Fruit fly (Drosophila melanogaster) whole organism, embryonic: ENCODE data around the gene G6P.

Source experiments
- Antp ChIP-seq: fragments of 200-800 bp; sonication (Bioruptor generic); optimal IDR thresholded peaks from 3 replicates; lab custom pipeline; 2016; ENCODE audit warnings: missing biosample characterization, missing genetic modification characterization
- Atf3 ChIP-seq: fragments of 200-800 bp; sonication (Bioruptor generic); optimal IDR thresholded peaks from 3 replicates; lab custom pipeline; 2016; ENCODE audit warnings: missing biosample characterization, missing genetic modification characterization
- BtbVII ChIP-seq: fragments of 200-800 bp; sonication (Bioruptor generic); optimal IDR thresholded peaks from 3 replicates; lab custom pipeline; 2017; ENCODE audit warnings: missing biosample characterization, mild to moderate bottlenecking, missing genetic modification characterization
- CG12104 ChIP-seq: fragments of 200-800 bp; sonication (Bioruptor generic); optimal IDR thresholded peaks from 3 replicates; lab custom pipeline; 2016; ENCODE audit warnings: missing biosample characterization, missing genetic modification characterization
- CG12769 ChIP-seq: fragments of 200-800 bp; sonication (Bioruptor generic); optimal IDR thresholded peaks from 2 replicates; lab custom pipeline; 2019; ENCODE audit warnings: missing biosample characterization, mild to moderate bottlenecking, missing genetic modification characterization, moderate library complexity
- CG14860 ChIP-seq: fragments of 200-800 bp; sonication (Bioruptor generic); IDR thresholded peaks from 3 replicates; pipeline ENCODE4 v1.3.6; 2022; ENCODE audit warnings: missing biosample characterization, missing genetic modification characterization; ENCODE audit not compliant: partially characterized antibody
- CG16863 ChIP-seq: fragments of 200-800 bp; sonication (Bioruptor generic); optimal IDR thresholded peaks from 3 replicates; lab custom pipeline; 2016; ENCODE audit warnings: missing biosample characterization, missing genetic modification characterization
- CG17361 ChIP-seq: fragments of 200-800 bp; sonication (Bioruptor generic); IDR thresholded peaks from 3 replicates; pipeline ENCODE4 v1.3.6; 2022; ENCODE audit warnings: missing biosample characterization, missing genetic modification characterization
- CG17829 ChIP-seq: fragments of 200-800 bp; optimal IDR thresholded peaks from 2 replicates; lab custom pipeline; 2019; ENCODE audit warnings: missing biosample characterization, mild to moderate bottlenecking, missing genetic modification characterization, moderate library complexity
- CG2678 ChIP-seq: fragments of 200-800 bp; sonication (Bioruptor generic); optimal IDR thresholded peaks from 3 replicates; lab custom pipeline; 2019; ENCODE audit warnings: missing biosample characterization, mild to moderate bottlenecking, missing genetic modification characterization, moderate library complexity
- CG2889 ChIP-seq: fragments of 200-800 bp; sonication (Bioruptor generic); IDR thresholded peaks from 3 replicates; pipeline ENCODE4 v1.3.6; 2022; ENCODE audit warnings: missing biosample characterization, missing genetic modification characterization
- CG5180 ChIP-seq: fragments of 200-800 bp; sonication (Bioruptor generic); optimal IDR thresholded peaks from 3 replicates; lab custom pipeline; 2017; ENCODE audit warnings: missing biosample characterization, missing genetic modification characterization, mild to moderate bottlenecking, moderate library complexity, missing genetic modification reagents
- CG7987 ChIP-seq: fragments of 200-800 bp; sonication (Bioruptor generic); optimal IDR thresholded peaks from 2 replicates; lab custom pipeline; 2018; ENCODE audit warnings: missing biosample characterization, mild to moderate bottlenecking, missing genetic modification characterization, moderate library complexity
- CG8089 ChIP-seq: fragments of 200-800 bp; sonication (Bioruptor generic); optimal IDR thresholded peaks from 3 replicates; lab custom pipeline; 2016; ENCODE audit warnings: missing biosample characterization, missing genetic modification characterization
- Dip3 ChIP-seq: fragments of 200-800 bp; sonication (Bioruptor generic); optimal IDR thresholded peaks from 3 replicates; lab custom pipeline; 2016; ENCODE audit warnings: missing biosample characterization, missing genetic modification characterization
- Drgx ChIP-seq: fragments of 200-800 bp; sonication (Bioruptor generic); IDR thresholded peaks from 2 replicates; pipeline ENCODE4 v1.3.6; 2022; ENCODE audit warnings: missing biosample characterization, missing genetic modification characterization
- HLH4C ChIP-seq: fragments of 200-800 bp; sonication (Bioruptor generic); IDR thresholded peaks from 3 replicates; pipeline ENCODE4 v1.3.6; 2022; ENCODE audit warnings: missing biosample characterization, missing genetic modification characterization; ENCODE audit not compliant: partially characterized antibody
- Hey ChIP-seq: fragments of 200-800 bp; sonication (Bioruptor generic); optimal IDR thresholded peaks from 3 replicates; lab custom pipeline; 2018; ENCODE audit warnings: missing biosample characterization, mild to moderate bottlenecking, missing genetic modification characterization
- Hsf ChIP-seq: fragments of 200-800 bp; sonication (Bioruptor generic); optimal IDR thresholded peaks from 3 replicates; lab custom pipeline; 2016; ENCODE audit warnings: missing biosample characterization, missing genetic modification characterization
- Lhr ChIP-seq: fragments of 200-800 bp; sonication (Bioruptor generic); optimal IDR thresholded peaks from 3 replicates; lab custom pipeline; 2017; ENCODE audit warnings: mild to moderate bottlenecking, missing biosample characterization, missing genetic modification reagents, missing genetic modification characterization
- Optix ChIP-seq: fragments of 200-800 bp; sonication (Bioruptor generic); IDR thresholded peaks from 3 replicates; pipeline ENCODE4 v1.3.6; 2022; ENCODE audit warnings: missing biosample characterization, missing genetic modification characterization
- PHDP ChIP-seq: fragments of 200-800 bp; sonication (Bioruptor generic); optimal IDR thresholded peaks from 3 replicates; lab custom pipeline; 2018; ENCODE audit warnings: missing biosample characterization, mild to moderate bottlenecking, missing genetic modification characterization, moderate library complexity
- Pdp1 ChIP-seq, 2 experiments: fragments of 200-800 bp; sonication (Bioruptor generic); optimal IDR thresholded peaks; 3 replicates each; lab custom pipeline; 2016; ENCODE audit warnings: missing biosample characterization in 2 of 2, missing genetic modification characterization in 2 of 2, mild to moderate bottlenecking in 1 of 2, moderate library complexity in 1 of 2
- Scr ChIP-seq: fragments of 200-800 bp; sonication (Bioruptor generic); IDR thresholded peaks from 2 replicates; pipeline ENCODE4 v1.3.6; 2022; ENCODE audit warnings: missing biosample characterization, missing genetic modification characterization; ENCODE audit not compliant: partially characterized antibody
- Ssrp ChIP-seq: fragments of 200-800 bp; sonication (Bioruptor generic); optimal IDR thresholded peaks from 2 replicates; lab custom pipeline; 2018; ENCODE audit warnings: missing biosample characterization, mild to moderate bottlenecking, missing genetic modification characterization, moderate library complexity
- TFAM ChIP-seq: fragments of 200-800 bp; sonication (Bioruptor generic); optimal IDR thresholded peaks from 2 replicates; lab custom pipeline; 2017; ENCODE audit warnings: missing biosample characterization, missing genetic modification characterization, inconsistent platforms
- Vsx1 ChIP-seq: fragments of 200-800 bp; sonication (Bioruptor generic); optimal IDR thresholded peaks from 2 replicates; lab custom pipeline; 2017; ENCODE audit warnings: missing biosample characterization, mild to moderate bottlenecking, missing genetic modification characterization, missing genetic modification reagents
- ase ChIP-seq: fragments of 200-800 bp; sonication (Bioruptor generic); IDR thresholded peaks from 3 replicates; pipeline ENCODE4 v1.3.6; 2022; ENCODE audit warnings: missing biosample characterization, missing genetic modification characterization
- cg ChIP-seq: fragments of 200-800 bp; sonication (Bioruptor generic); optimal IDR thresholded peaks from 3 replicates; lab custom pipeline; 2019; ENCODE audit warnings: missing biosample characterization, mild to moderate bottlenecking, missing genetic modification characterization, moderate library complexity
- ci ChIP-seq: fragments of 200-800 bp; sonication (Bioruptor generic); IDR thresholded peaks from 3 replicates; pipeline ENCODE4 v1.3.6; 2022; ENCODE audit warnings: missing biosample characterization, missing genetic modification characterization
- dati ChIP-seq: fragments of 200-800 bp; sonication (Bioruptor generic); IDR thresholded peaks from 2 replicates; pipeline ENCODE4 v1.3.6; 2022; ENCODE audit warnings: missing biosample characterization, missing genetic modification characterization
- dpn ChIP-seq, 2 experiments: fragments of 200-800 bp; sonication (Bioruptor generic); optimal IDR thresholded peaks; 3 replicates each; lab custom pipeline; 2016; ENCODE audit warnings: missing biosample characterization in 2 of 2, missing genetic modification characterization in 2 of 2
- eyg ChIP-seq: fragments of 200-800 bp; sonication (Bioruptor generic); optimal IDR thresholded peaks from 3 replicates; lab custom pipeline; 2016; ENCODE audit warnings: missing biosample characterization, missing genetic modification characterization
- fd96Cb ChIP-seq: fragments of 200-800 bp; sonication (Bioruptor generic); optimal IDR thresholded peaks from 2 replicates; lab custom pipeline; 2018; ENCODE audit warnings: missing biosample characterization, mild to moderate bottlenecking, missing genetic modification characterization, moderate library complexity
- grn ChIP-seq: fragments of 200-800 bp; sonication (Bioruptor generic); optimal IDR thresholded peaks from 3 replicates; lab custom pipeline; 2017; ENCODE audit warnings: missing biosample characterization, missing genetic modification characterization
- gsb-n ChIP-seq: fragments of 200-800 bp; sonication (Bioruptor generic); optimal IDR thresholded peaks from 3 replicates; lab custom pipeline; 2018; ENCODE audit warnings: missing biosample characterization, mild to moderate bottlenecking, missing genetic modification characterization
- klu ChIP-seq: fragments of 200-800 bp; sonication (Bioruptor generic); IDR thresholded peaks from 2 replicates; pipeline ENCODE4 v1.3.6; 2022; ENCODE audit warnings: missing biosample characterization, missing genetic modification characterization
- mirr ChIP-seq: fragments of 200-800 bp; sonication (Bioruptor generic); optimal IDR thresholded peaks from 3 replicates; lab custom pipeline; 2018; ENCODE audit warnings: missing biosample characterization, mild to moderate bottlenecking, missing genetic modification characterization
- pb ChIP-seq: fragments of 200-800 bp; sonication (Bioruptor generic); optimal IDR thresholded peaks from 3 replicates; lab custom pipeline; 2016; ENCODE audit warnings: missing biosample characterization, missing genetic modification characterization
- pfk ChIP-seq: fragments of 200-800 bp; sonication (Bioruptor generic); optimal IDR thresholded peaks from 2 replicates; lab custom pipeline; 2018; ENCODE audit warnings: missing biosample characterization, mild to moderate bottlenecking, missing genetic modification characterization, moderate library complexity
- pros ChIP-seq: fragments of 200-800 bp; sonication (Bioruptor generic); optimal IDR thresholded peaks from 3 replicates; lab custom pipeline; 2019; ENCODE audit warnings: missing biosample characterization, mild to moderate bottlenecking, missing genetic modification characterization, moderate library complexity
- psq ChIP-seq: fragments of 200-800 bp; sonication (Bioruptor generic); optimal IDR thresholded peaks from 2 replicates; lab custom pipeline; 2017; ENCODE audit warnings: missing biosample characterization, missing genetic modification characterization
- run ChIP-seq: fragments of 200-800 bp; sonication (Bioruptor generic); optimal IDR thresholded peaks from 3 replicates; lab custom pipeline; 2018; ENCODE audit warnings: missing biosample characterization, mild to moderate bottlenecking, missing genetic modification characterization
- salm ChIP-seq: fragments of 200-800 bp; sonication (Bioruptor generic); optimal IDR thresholded peaks from 2 replicates; lab custom pipeline; 2018; ENCODE audit warnings: missing biosample characterization, mild to moderate bottlenecking, missing genetic modification characterization
- sens ChIP-seq: fragments of 200-800 bp; sonication (Bioruptor generic); peaks from one replicate; lab custom pipeline; 2016; ENCODE audit warnings: missing biosample characterization, missing genetic modification characterization
- sim ChIP-seq: fragments of 200-800 bp; sonication (Bioruptor generic); IDR thresholded peaks from 2 replicates; pipeline ENCODE4 v1.3.6; 2022; ENCODE audit warnings: missing biosample characterization, missing genetic modification characterization
- sna ChIP-seq: fragments of 200-800 bp; sonication (Bioruptor generic); IDR thresholded peaks from 2 replicates; pipeline ENCODE4 v1.3.6; 2022; ENCODE audit warnings: missing biosample characterization, missing genetic modification characterization; ENCODE audit not compliant: partially characterized antibody
- so ChIP-seq: fragments of 200-800 bp; sonication (Bioruptor generic); IDR thresholded peaks from 3 replicates; pipeline ENCODE4 v1.3.6; 2022; ENCODE audit warnings: missing biosample characterization, missing genetic modification characterization
- wek ChIP-seq: fragments of 200-800 bp; sonication (Bioruptor generic); optimal IDR thresholded peaks from 3 replicates; lab custom pipeline; 2018; ENCODE audit warnings: missing biosample characterization, mild to moderate bottlenecking, missing genetic modification characterization, moderate library complexity
- yki ChIP-seq: fragments of >200 bp; optimal IDR thresholded peaks from 3 replicates; lab custom pipeline; 2018

G6P gene

dm6 chr2L:2800956-2801776 is 14.4 kb downstream of the G6P start (continued):
- no peak for TF ChIP-seq CG8089 (GFP tag; lab: Kevin White, UChicago)
- TF ChIP-seq CG2889 (GFP tag; lab: Robert Waterston, UW): no peak
- peak in 1 of 2 experiments; percentile 25 for TF ChIP-seq Pdp1 (GFP tag; optimal IDR thresholded peaks at IDR 0.05; lab: Kevin White, UChicago)
- TF ChIP-seq run (tag; lab: Kevin White, UChicago): no peak
- peak; percentile 47 for TF ChIP-seq CG12769 (tag; lab: Kevin White, UChicago)
- TF ChIP-seq psq (GFP tag; lab: Kevin White, UChicago): no peak
- no peak for TF ChIP-seq Lhr
- TF ChIP-seq PHDP: no peak
- no peak for TF ChIP-seq CG17361
- no peak for TF ChIP-seq Atf3 (GFP tag; lab: Kevin White, UChicago)
- no peak for TF ChIP-seq CG16863 (GFP tag; lab: Kevin White, UChicago)
- no peak for TF ChIP-seq fd96Cb (tag; lab: Kevin White, UChicago)
- TF ChIP-seq Hey (tag; lab: Kevin White, UChicago): peak; percentile 83
- peak; percentile 34 for TF ChIP-seq Vsx1
- no peak for TF ChIP-seq dpn (GFP tag; optimal IDR thresholded peaks at IDR 0.05; lab: Kevin White, UChicago)
- TF ChIP-seq Optix (GFP tag; lab: Robert Waterston, UW): no peak
- TF ChIP-seq CG2678 (tag; lab: Kevin White, UChicago): no peak
- TF ChIP-seq CG14860 (GFP tag; lab: Robert Waterston, UW): no peak
- TF ChIP-seq sna (GFP tag; lab: Robert Waterston, UW): no peak
- peak; percentile 98 for TF ChIP-seq grn (GFP tag; lab: Kevin White, UChicago)
- no peak for TF ChIP-seq dati (GFP tag; lab: Robert Waterston, UW)
- TF ChIP-seq wek (GFP tag; lab: Kevin White, UChicago): no peak
- TF ChIP-seq CG7987 (GFP tag; lab: Kevin White, UChicago): peak; percentile 82
- TF ChIP-seq CG17829: no peak
- no peak for TF ChIP-seq eyg (GFP tag; lab: Kevin White, UChicago)
- no peak for TF ChIP-seq Ssrp (tag; lab: Kevin White, UChicago)
- no peak for TF ChIP-seq TFAM
- TF ChIP-seq gsb-n (tag; lab: Kevin White, UChicago): no peak
- no peak for TF ChIP-seq pfk (GFP tag; lab: Kevin White, UChicago)
- no peak for TF ChIP-seq Dip3 (GFP tag; lab: Kevin White, UChicago)
- TF ChIP-seq ase (GFP tag; lab: Robert Waterston, UW): no peak
- no peak for TF ChIP-seq sens
- TF ChIP-seq pros (GFP tag; lab: Kevin White, UChicago): no peak
- TF ChIP-seq mirr (GFP tag; lab: Kevin White, UChicago): peak; percentile 86
- no peak for TF ChIP-seq Scr (GFP tag; lab: Robert Waterston, UW)
- no peak for TF ChIP-seq Hsf (GFP tag; lab: Kevin White, UChicago)
- TF ChIP-seq CG5180 (GFP tag; lab: Kevin White, UChicago): peak; percentile 11
- no peak for TF ChIP-seq salm
- no peak for TF ChIP-seq Antp
- TF ChIP-seq pb: no peak
- no peak for TF ChIP-seq klu (GFP tag; lab: Robert Waterston, UW)
- no peak for TF ChIP-seq CG12104 (GFP tag; lab: Kevin White, UChicago)
- TF ChIP-seq ci (GFP tag; lab: Robert Waterston, UW): no peak
- no peak for TF ChIP-seq yki (lab: Kevin White, UChicago)
- TF ChIP-seq sim (GFP tag; lab: Robert Waterston, UW): no peak
- no peak for TF ChIP-seq BtbVII (GFP tag; lab: Kevin White, UChicago)
- no peak for TF ChIP-seq cg
- TF ChIP-seq HLH4C (GFP tag; lab: Robert Waterston, UW): no peak
- TF ChIP-seq so (GFP tag; lab: Robert Waterston, UW): no peak
- TF ChIP-seq Drgx (GFP tag; lab: Robert Waterston, UW): no peak
